Worm (Caenorhabditis elegans): ENCODE measurements around the gene F36H1.11.
A peak's percentile ranks its signal among the peaks of the same experiment; 100 is the strongest.

F36H1.11 gene

DNA sequence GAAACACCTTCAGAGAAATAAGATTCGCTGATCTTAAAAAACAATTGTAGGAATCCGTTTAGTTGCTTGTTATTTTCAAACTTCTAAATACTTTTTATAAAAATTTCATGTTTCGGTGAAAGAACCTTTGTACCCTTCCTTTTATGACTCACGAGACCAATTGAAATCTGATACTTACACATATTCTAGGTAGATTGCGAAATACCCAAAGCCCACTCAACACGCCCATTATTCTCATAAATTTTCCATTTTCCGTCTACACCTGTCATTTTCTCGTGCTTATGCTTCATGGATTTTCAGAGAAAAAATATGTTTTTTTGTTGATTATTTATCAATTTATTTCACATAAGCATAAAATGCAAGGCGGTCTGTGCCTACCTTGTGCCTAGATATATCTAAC is 42.6 kb upstream of the F36H1.11 start (continued):
- TF ChIP-seq zip-4 (GFP tag; optimal IDR thresholded peaks at IDR 0.05) (peak; percentile 60), vab-15 (tag; optimal IDR thresholded peaks at IDR 0.05) (no peak), egl-13 (tag; optimal IDR thresholded peaks at IDR 0.05) (no peak), nhr-12 (tag; optimal IDR thresholded peaks at IDR 0.05) (no peak), mab-9 (GFP tag; IDR thresholded peaks at IDR 0.05) (no peak), alr-1 (tag; optimal IDR thresholded peaks at IDR 0.05; ENCODE audit: borderline replicate concordance) (no peak), ets-5 (GFP tag; IDR thresholded peaks at IDR 0.05) (no peak), nhr-85 (tag) (peak; percentile 6), hpl-2 (GFP tag; optimal IDR thresholded peaks at IDR 0.05) (no peak), C04F5.9 (tag; optimal IDR thresholded peaks at IDR 0.05) (no peak), lsy-2 (tag; optimal IDR thresholded peaks at IDR 0.05) (peak in 1 of 2 experiments; percentile 9), nhr-71 (tag; optimal IDR thresholded peaks at IDR 0.05) (peak; percentile 50), lin-15B (tag; optimal IDR thresholded peaks at IDR 0.05) (no peak), tbx-2 (tag; optimal IDR thresholded peaks at IDR 0.05) (no peak), unc-98 (GFP tag; IDR thresholded peaks at IDR 0.05) (no peak), nhr-28 (tag; optimal IDR thresholded peaks at IDR 0.05) (no peak), aha-1 (tag; optimal IDR thresholded peaks at IDR 0.05) (no peak), ceh-82 (tag; optimal IDR thresholded peaks at IDR 0.05) (no peak), dsc-1 (tag; optimal IDR thresholded peaks at IDR 0.05) (no peak), fkh-8 (tag; optimal IDR thresholded peaks at IDR 0.05) (peak; percentile 76), dpl-1 (GFP tag; optimal IDR thresholded peaks at IDR 0.05) (no peak), ama-1 (optimal IDR thresholded peaks at IDR 0.05) (no peak), F16B12.6 (tag; optimal IDR thresholded peaks at IDR 0.05) (no peak), ceh-88 (GFP tag; IDR thresholded peaks at IDR 0.05) (no peak), nhr-11 (tag; optimal IDR thresholded peaks at IDR 0.05) (no peak), sptf-1 (tag; optimal IDR thresholded peaks at IDR 0.05) (no peak), nhr-19 (GFP tag; conservative IDR thresholded peaks at IDR 0.05) (no peak), hlh-17 (GFP tag; optimal IDR thresholded peaks at IDR 0.05; ENCODE audit: borderline replicate concordance) (no peak), swsn-7 (tag; optimal IDR thresholded peaks at IDR 0.05) (no peak), lin-13 (GFP tag; optimal IDR thresholded peaks at IDR 0.05) (no peak), jun-1 (tag; optimal IDR thresholded peaks at IDR 0.05) (no peak), mef-2 (tag; optimal IDR thresholded peaks at IDR 0.05) (no peak), elt-2 (tag; optimal IDR thresholded peaks at IDR 0.05) (no peak)

DNA sequence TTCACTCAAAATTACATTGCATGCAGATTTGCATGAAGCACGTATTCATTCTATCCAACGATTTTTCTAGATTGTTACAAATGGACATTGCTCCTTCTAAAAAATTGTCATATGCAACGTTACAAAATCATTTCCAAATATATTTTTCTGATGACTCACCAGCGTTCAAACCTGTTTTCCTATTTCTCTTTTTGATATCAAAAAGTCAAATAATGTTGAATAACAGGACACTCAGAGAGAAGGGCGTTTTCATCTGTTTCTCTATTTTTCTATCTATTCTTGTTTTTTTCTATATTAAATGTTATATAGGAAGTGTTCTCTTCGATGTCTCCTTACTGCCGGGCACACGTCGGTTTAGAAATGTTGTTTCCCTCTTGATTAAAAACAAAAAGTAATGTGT is 42.1 kb upstream of the F36H1.11 start:
- TF ChIP-seq fos-1 (tag; optimal IDR thresholded peaks at IDR 0.05): peak; percentile 29
- no peak for TF ChIP-seq ceh-88 (GFP tag; IDR thresholded peaks at IDR 0.05)
- TF ChIP-seq fkh-10 (GFP tag; optimal IDR thresholded peaks at IDR 0.05): no peak
- no peak for TF ChIP-seq aha-1 (tag; optimal IDR thresholded peaks at IDR 0.05)
- no peak for TF ChIP-seq zip-4 (GFP tag; optimal IDR thresholded peaks at IDR 0.05)
- no peak for TF ChIP-seq nhr-47 (tag; optimal IDR thresholded peaks at IDR 0.05)
- TF ChIP-seq unc-130 (tag; optimal IDR thresholded peaks at IDR 0.05): no peak
- TF ChIP-seq lir-3 (tag; optimal IDR thresholded peaks at IDR 0.05; ENCODE audit: poor library complexity): no peak
- no peak for TF ChIP-seq elt-2 (tag; optimal IDR thresholded peaks at IDR 0.05)
- TF ChIP-seq blmp-1 (tag; optimal IDR thresholded peaks at IDR 0.05): peak; percentile 9
- TF ChIP-seq lin-14 (GFP tag; optimal IDR thresholded peaks at IDR 0.05): peak; percentile 11
- TF ChIP-seq fkh-4 (tag; optimal IDR thresholded peaks at IDR 0.05; ENCODE audit: borderline replicate concordance): no peak
- TF ChIP-seq nhr-12 (tag; optimal IDR thresholded peaks at IDR 0.05): no peak
- TF ChIP-seq elt-3 (tag; optimal IDR thresholded peaks at IDR 0.05): peak in 1 of 6 experiments; percentile 30

All from whole organism, L1 larva.